Worm (Caenorhabditis elegans): ENCODE results near the gene F59B1.10.
"Not testable (repeated sequence)": the region's sequence is repeated elsewhere in the genome, so short reads cannot be mapped to it uniquely, and the experiment has no call there.

F59B1.10 gene

DNA sequence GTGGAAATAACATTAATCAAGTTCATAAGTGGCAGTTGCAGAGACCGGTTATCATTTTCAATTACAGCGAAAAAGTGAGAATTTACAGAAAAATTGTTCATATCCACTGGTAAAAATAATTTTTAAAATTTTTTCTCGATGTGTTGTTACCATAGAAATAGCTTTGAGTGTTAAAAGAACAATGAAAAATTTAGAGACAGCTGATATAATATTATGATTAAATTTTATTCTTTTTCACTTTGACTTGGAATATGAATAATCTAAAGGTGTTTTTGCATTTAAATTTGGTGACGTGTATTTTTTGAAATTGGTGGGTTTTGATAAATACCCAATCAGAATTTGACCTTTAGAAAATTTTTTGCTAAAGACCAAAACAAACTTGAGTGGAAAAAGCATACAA is 16.2 kb downstream of the F59B1.10 start, which contains the start of gene F59B1.6:
Gene F59B1.6 (minus strand): TSS at position 101 of the 400 bp plus-strand sequence.
- TF ChIP-seq nhr-12 (tag; optimal IDR thresholded peaks at IDR 0.05) (no peak), unc-39 (tag; optimal IDR thresholded peaks at IDR 0.05) (no peak), sem-4 (tag; optimal IDR thresholded peaks at IDR 0.05) (no peak), C34F6.9 (tag; optimal IDR thresholded peaks at IDR 0.05) (no peak), ZK546.5 (tag; optimal IDR thresholded peaks at IDR 0.05) (no peak)

DNA sequence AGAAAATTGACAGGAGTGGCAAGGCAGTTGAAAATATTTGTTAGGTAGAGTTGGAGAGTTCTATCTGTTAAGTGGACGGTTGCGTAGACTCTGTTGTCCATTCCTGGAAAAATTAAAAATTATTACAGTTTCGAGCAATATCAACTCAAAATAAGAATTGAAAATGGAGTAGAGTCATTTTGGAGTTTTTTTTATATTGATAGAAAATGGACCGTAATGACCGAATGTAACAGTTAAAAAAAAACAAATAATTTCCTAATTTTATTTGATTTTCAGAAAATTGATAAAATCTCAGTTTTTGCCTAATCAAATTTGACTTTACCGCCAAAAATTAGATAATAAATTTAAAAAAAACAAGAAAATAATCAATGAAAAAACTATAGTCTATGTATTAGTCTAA is 20.8 kb downstream of the F59B1.10 start, which contains the start of gene F59B1.4:
Gene F59B1.4 (minus strand): TSS at position 101 of the 400 bp plus-strand sequence.
- TF ChIP-seq gmeb-1 (tag; optimal IDR thresholded peaks at IDR 0.05) (no peak), lin-11 (tag; optimal IDR thresholded peaks at IDR 0.05) (no peak), C34F6.9 (tag; optimal IDR thresholded peaks at IDR 0.05) (no peak), ztf-1 (GFP tag; conservative IDR thresholded peaks at IDR 0.05) (no peak), mbf-1 (tag; optimal IDR thresholded peaks at IDR 0.05) (no peak), unc-39 (tag; optimal IDR thresholded peaks at IDR 0.05) (no peak), egl-27 (tag; optimal IDR thresholded peaks at IDR 0.05) (no peak), crh-2 (tag; optimal IDR thresholded peaks at IDR 0.05) (no peak), aly-2 (tag; optimal IDR thresholded peaks at IDR 0.05) (no peak), ama-1 (optimal IDR thresholded peaks at IDR 0.05) (no peak), ceh-16 (tag; optimal IDR thresholded peaks at IDR 0.05) (no peak), nhr-21 (tag; optimal IDR thresholded peaks at IDR 0.05) (no peak), nhr-10 (tag; optimal IDR thresholded peaks at IDR 0.05) (no peak)

ce11 chrV:3620608-3621007 is 27.2 kb downstream of the F59B1.10 start, which contains the start of gene srx-93:
Gene srx-93, minus strand, starts transcription at chrV:3620708.
- TF ChIP-seq lin-13 (GFP tag; optimal IDR thresholded peaks at IDR 0.05); R02D3.7 (tag; optimal IDR thresholded peaks at IDR 0.05); blmp-1 (tag; optimal IDR thresholded peaks at IDR 0.05; ENCODE audit: insufficient read depth): not testable (repeated sequence)

DNA sequence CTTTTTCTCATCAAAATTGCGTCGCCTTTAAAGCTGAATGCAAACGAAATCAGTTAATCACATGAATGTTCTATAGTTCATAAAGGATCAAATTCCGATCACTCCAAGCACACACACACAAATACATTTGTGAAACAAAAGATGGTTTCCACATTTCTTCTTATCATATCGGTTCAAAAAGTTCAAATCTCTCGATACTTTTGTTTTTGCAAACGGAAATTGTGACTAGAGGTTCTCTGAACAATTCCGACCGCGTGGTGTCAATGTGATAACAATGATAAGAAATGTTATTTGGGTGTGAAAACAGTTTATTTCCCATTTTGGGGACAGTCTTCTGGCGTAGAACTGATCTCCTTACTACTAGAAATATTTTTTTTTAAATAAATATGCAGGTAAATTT is 30.9 kb downstream of the F59B1.10 start:
- TF ChIP-seq crh-2 (tag; optimal IDR thresholded peaks at IDR 0.05), result no peak
- peak; percentile 59 for TF ChIP-seq sma-9 (GFP tag; optimal IDR thresholded peaks at IDR 0.05)
- TF ChIP-seq sma-9 (tag; optimal IDR thresholded peaks at IDR 0.05), result no peak
- TF ChIP-seq nhr-21 (tag; optimal IDR thresholded peaks at IDR 0.05), result peak; percentile 35

ce11 chrV:3614397-3614796 is 33.4 kb downstream of the F59B1.10 start, which contains the start of gene T22F3.11:
Gene T22F3.11, minus strand, starts transcription at chrV:3614553.
- no peak for TF ChIP-seq ztf-11 (tag; optimal IDR thresholded peaks at IDR 0.05)
- TF ChIP-seq nhr-77 (tag; optimal IDR thresholded peaks at IDR 0.05), result no peak
- no peak for TF ChIP-seq elt-3 (tag; optimal IDR thresholded peaks at IDR 0.05)
- no peak for TF ChIP-seq nhr-237 (tag; optimal IDR thresholded peaks at IDR 0.05)
- no peak for TF ChIP-seq dmd-4 (tag; optimal IDR thresholded peaks at IDR 0.05)
- no peak for TF ChIP-seq egl-27 (tag; optimal IDR thresholded peaks at IDR 0.05)
- no peak for TF ChIP-seq nhr-23 (tag; optimal IDR thresholded peaks at IDR 0.05)
- TF ChIP-seq nhr-21 (tag; optimal IDR thresholded peaks at IDR 0.05), result no peak
- TF ChIP-seq crh-2 (tag; optimal IDR thresholded peaks at IDR 0.05), result no peak
- TF ChIP-seq mdl-1 (tag; optimal IDR thresholded peaks at IDR 0.05), result no peak
- TF ChIP-seq nhr-10 (tag; optimal IDR thresholded peaks at IDR 0.05), result no peak

DNA sequence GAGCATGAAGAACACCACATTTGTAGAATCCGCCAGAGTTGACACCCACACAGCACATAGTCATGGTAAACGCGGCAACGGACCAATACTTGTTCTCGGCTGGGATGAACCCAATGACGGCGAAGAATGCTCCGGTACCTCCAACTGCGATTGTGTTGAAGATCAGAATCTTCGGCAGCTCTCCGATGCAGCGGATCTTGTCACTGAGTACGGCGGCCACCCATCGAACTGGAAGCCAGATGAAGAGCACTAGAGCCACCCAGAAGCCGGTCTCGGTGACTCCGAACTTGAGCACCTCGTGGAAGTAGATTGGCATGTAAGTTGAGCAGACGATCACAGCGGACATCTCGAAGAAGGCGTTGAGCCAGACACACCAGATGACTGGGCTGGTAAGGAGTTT is 34.7 kb downstream of the F59B1.10 start:
- TF ChIP-seq snpc-4 (tag; optimal IDR thresholded peaks at IDR 0.05) (no peak), dmd-4 (tag; optimal IDR thresholded peaks at IDR 0.05) (no peak), ama-1 (optimal IDR thresholded peaks at IDR 0.05) (no peak), unc-55 (GFP tag; optimal IDR thresholded peaks at IDR 0.05) (no peak), nhr-6 (tag; optimal IDR thresholded peaks at IDR 0.05) (no peak), gmeb-1 (tag; optimal IDR thresholded peaks at IDR 0.05) (no peak), skn-1 (tag; optimal IDR thresholded peaks at IDR 0.05) (no peak), peb-1 (tag; optimal IDR thresholded peaks at IDR 0.05) (no peak)
